Fruit fly (Drosophila melanogaster): ENCODE data around the gene Akap200.

The Akap200 gene

dm6 chr2L:8370364-8371326 is 44.8 kb upstream of the Akap200 start, which contains the start of gene CG17292 (continued):
- peak; percentile 90 for TF ChIP-seq fkh (GFP tag; optimal IDR thresholded peaks at IDR 0.05)
- TF ChIP-seq svp (GFP tag), result peak; percentile 96
- no peak for TF ChIP-seq CG34406 (GFP tag; optimal IDR thresholded peaks at IDR 0.05)
- peak; percentile 46 for TF ChIP-seq CG16779 (tag; optimal IDR thresholded peaks at IDR 0.05)
- no peak for TF ChIP-seq net (GFP tag; optimal IDR thresholded peaks at IDR 0.05)
- TF ChIP-seq eg (GFP tag; IDR thresholded peaks at IDR 0.05), result peak; percentile 71; the same call in 2 of the 3 replicates
- TF ChIP-seq Hr4 (GFP tag; optimal IDR thresholded peaks at IDR 0.05), result no peak
- TF ChIP-seq Eip75B (GFP tag; optimal IDR thresholded peaks at IDR 0.05), result no peak
- TF ChIP-seq Ets96B (tag; optimal IDR thresholded peaks at IDR 0.05), result no peak
- no peak for TF ChIP-seq Sox102F (GFP tag; optimal IDR thresholded peaks at IDR 0.05)

dm6 chr2L:8371354-8371937 is 44.0 kb upstream of the Akap200 start:
- TF ChIP-seq CG6163 (GFP tag; IDR thresholded peaks at IDR 0.05) (no peak), net (GFP tag; optimal IDR thresholded peaks at IDR 0.05) (no peak), eg (GFP tag; IDR thresholded peaks at IDR 0.05) (no peak), esn (GFP tag; optimal IDR thresholded peaks at IDR 0.05) (no peak), OdsH (GFP tag; optimal IDR thresholded peaks at IDR 0.05) (peak; percentile 16), fd59A (GFP tag; optimal IDR thresholded peaks at IDR 0.05) (no peak), spab (GFP tag; optimal IDR thresholded peaks at IDR 0.05) (no peak), achi (GFP tag; optimal IDR thresholded peaks at IDR 0.05) (peak; percentile 39), Sox15 (GFP tag; optimal IDR thresholded peaks at IDR 0.05) (no peak), dsx (GFP tag; optimal IDR thresholded peaks at IDR 0.05; ENCODE audit: poor library complexity, severe bottlenecking) (peak; percentile 15), dac (GFP tag; optimal IDR thresholded peaks at IDR 0.05) (no peak), CG4318 (GFP tag; optimal IDR thresholded peaks at IDR 0.05) (no peak), CG1621 (tag; optimal IDR thresholded peaks at IDR 0.05) (no peak), CG6854 (GFP tag; optimal IDR thresholded peaks at IDR 0.05) (no peak), acj6 (GFP tag; optimal IDR thresholded peaks at IDR 0.05) (peak; percentile 40), pdm3 (GFP tag; optimal IDR thresholded peaks at IDR 0.05) (no peak), CG6808 (GFP tag; optimal IDR thresholded peaks at IDR 0.05) (no peak), CG31627 (GFP tag; optimal IDR thresholded peaks at IDR 0.05) (no peak), fkh (GFP tag; optimal IDR thresholded peaks at IDR 0.05) (no peak), CG8319 (GFP tag; optimal IDR thresholded peaks at IDR 0.05) (no peak), Eip93F (GFP tag; optimal IDR thresholded peaks at IDR 0.05) (no peak), CG6276 (GFP tag; optimal IDR thresholded peaks at IDR 0.05) (peak; percentile 14), Eip78C (GFP tag) (peak; percentile 61), Hr4 (GFP tag; optimal IDR thresholded peaks at IDR 0.05) (no peak), Ets21C (GFP tag; optimal IDR thresholded peaks at IDR 0.05) (no peak), CG8119 (GFP tag; IDR thresholded peaks at IDR 0.05) (peak; percentile 41; the same call in 1 of the 3 replicates), Lpt (GFP tag; optimal IDR thresholded peaks at IDR 0.05) (no peak), Ets96B (tag; optimal IDR thresholded peaks at IDR 0.05) (no peak), CG34406 (GFP tag; optimal IDR thresholded peaks at IDR 0.05) (no peak), topi (GFP tag; optimal IDR thresholded peaks at IDR 0.05) (no peak), CG11902 (GFP tag; optimal IDR thresholded peaks at IDR 0.05) (no peak), CG11294 (GFP tag; IDR thresholded peaks at IDR 0.05) (no peak), Eip75B (GFP tag; optimal IDR thresholded peaks at IDR 0.05) (no peak), CG9139 (GFP tag; optimal IDR thresholded peaks at IDR 0.05) (no peak), ss (GFP tag; optimal IDR thresholded peaks at IDR 0.05) (no peak), CG32006 (GFP tag; optimal IDR thresholded peaks at IDR 0.05) (peak; percentile 56), Hr38 (GFP tag; optimal IDR thresholded peaks at IDR 0.05) (no peak), Gug (GFP tag; IDR thresholded peaks at IDR 0.05) (no peak), CG8632 (GFP tag; optimal IDR thresholded peaks at IDR 0.05) (no peak), CG15336 (GFP tag; IDR thresholded peaks at IDR 0.05) (peak; percentile 48), vri (GFP tag; optimal IDR thresholded peaks at IDR 0.05) (no peak), lz (GFP tag; optimal IDR thresholded peaks at IDR 0.05) (no peak), Met (GFP tag; optimal IDR thresholded peaks at IDR 0.05) (no peak), CG3032 (tag; optimal IDR thresholded peaks at IDR 0.05) (no peak)

Measured in whole organism, prepupa.